Worm (Caenorhabditis elegans): ENCODE results near the gene nhr-102.
"Not testable (repeated sequence)": the region's sequence is repeated elsewhere in the genome, so short reads cannot be mapped to it uniquely, and the experiment has no call there.

Gene nhr-102

ce11 chrV:15858292-15858691 is 17.9 kb downstream of the nhr-102 start, which contains the start of gene srh-148:
Gene srh-148 (minus strand): TSS chrV:15858392.
- TF ChIP-seq unc-120 (tag; optimal IDR thresholded peaks at IDR 0.05; ENCODE audit: poor library complexity, severe bottlenecking) = no peak
- no peak for TF ChIP-seq mab-5 (tag; optimal IDR thresholded peaks at IDR 0.05)
- no peak for TF ChIP-seq hlh-1 (tag; optimal IDR thresholded peaks at IDR 0.05)
- TF ChIP-seq pha-4 (tag; optimal IDR thresholded peaks at IDR 0.05) = no peak
- TF ChIP-seq mep-1 (tag; optimal IDR thresholded peaks at IDR 0.05) = no peak
- TF ChIP-seq M03D4.4 (tag; optimal IDR thresholded peaks at IDR 0.05) = no peak

DNA sequence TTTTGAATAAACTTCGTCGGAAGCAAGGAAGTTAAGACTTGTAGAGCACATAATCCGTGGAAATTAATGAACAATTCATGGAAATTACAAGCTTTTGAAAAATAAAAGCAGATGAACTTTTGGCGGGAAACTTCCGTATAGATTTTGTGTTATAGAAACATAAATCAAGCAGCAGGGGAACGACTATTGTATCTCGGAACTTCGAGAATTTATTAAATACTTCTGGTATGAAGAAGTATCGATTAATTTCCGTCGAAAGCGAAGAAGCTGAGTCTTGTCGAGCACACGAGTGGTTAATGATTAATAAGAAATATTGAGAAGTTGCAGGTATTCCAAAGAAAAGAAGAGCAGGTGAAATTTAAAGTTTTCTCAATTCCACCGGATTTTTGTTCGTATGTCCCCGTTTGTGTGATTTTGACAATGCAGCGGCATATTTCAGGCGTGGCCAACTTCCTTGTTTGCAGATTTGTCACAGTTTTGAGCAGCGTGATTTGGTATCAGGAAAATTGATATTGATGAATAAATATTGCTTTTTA is 25.9 kb downstream of the nhr-102 start, which contains the start of gene srh-147:
Gene srh-147, minus strand, starts transcription at position 51 of the 536 bp plus-strand sequence.
- TF ChIP-seq nhr-76, mab-5, unc-39 (tag; optimal IDR thresholded peaks at IDR 0.05): not testable (repeated sequence)

DNA sequence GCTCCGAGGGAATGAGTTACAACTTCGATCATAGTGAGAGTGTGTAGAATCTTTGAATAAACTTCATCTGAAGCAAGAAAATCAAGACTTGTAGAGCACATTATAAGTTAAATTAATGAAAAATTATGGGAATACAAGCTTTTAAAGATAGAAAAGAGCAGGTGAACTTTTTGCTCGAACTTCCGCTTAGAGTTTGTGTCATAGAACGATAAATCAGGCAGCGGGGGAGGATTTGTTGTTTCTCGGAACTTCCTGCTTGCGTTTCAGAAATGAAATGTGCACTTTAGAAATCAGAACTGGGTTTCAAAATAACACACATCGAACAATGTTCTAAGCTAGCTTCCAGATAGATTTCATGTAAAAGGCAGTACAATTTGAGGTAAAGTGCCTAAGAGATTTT is 35.1 kb downstream of the nhr-102 start, which contains the start of gene srh-149:
Gene srh-149, minus strand, starts transcription at position 101 of the 400 bp plus-strand sequence.
- no peak for TF ChIP-seq elt-1 (tag; optimal IDR thresholded peaks at IDR 0.05; ENCODE audit: borderline replicate concordance, insufficient read depth)

ce11 chrV:15833622-15834021 is 42.6 kb downstream of the nhr-102 start, which contains the start of gene srbc-54:
Gene srbc-54 (minus strand): TSS chrV:15833722.
- TF ChIP-seq sptf-1 (tag; optimal IDR thresholded peaks at IDR 0.05) (no peak), nhr-76 (tag; optimal IDR thresholded peaks at IDR 0.05) (no peak), ceh-39 (tag; optimal IDR thresholded peaks at IDR 0.05) (no peak), nhr-237 (tag; optimal IDR thresholded peaks at IDR 0.05) (no peak), lin-13 (tag; optimal IDR thresholded peaks at IDR 0.05) (no peak), zip-8 (tag; optimal IDR thresholded peaks at IDR 0.05) (no peak), nhr-28 (tag; optimal IDR thresholded peaks at IDR 0.05) (no peak), ceh-83 (GFP tag; optimal IDR thresholded peaks at IDR 0.05) (no peak), unc-39 (tag; optimal IDR thresholded peaks at IDR 0.05) (no peak), pha-4 (tag; optimal IDR thresholded peaks at IDR 0.05) (no peak), elt-1 (tag; optimal IDR thresholded peaks at IDR 0.05; ENCODE audit: borderline replicate concordance, insufficient read depth) (no peak), mab-5 (tag; optimal IDR thresholded peaks at IDR 0.05) (no peak), cnd-1 (tag; optimal IDR thresholded peaks at IDR 0.05) (no peak), unc-120 (tag; optimal IDR thresholded peaks at IDR 0.05; ENCODE audit: poor library complexity, severe bottlenecking) (no peak), drap-1 (GFP tag; optimal IDR thresholded peaks at IDR 0.05) (no peak), lin-32 (GFP tag; optimal IDR thresholded peaks at IDR 0.05) (no peak), ces-1 (GFP tag; optimal IDR thresholded peaks at IDR 0.05) (no peak), hlh-1 (tag; optimal IDR thresholded peaks at IDR 0.05) (no peak), M03D4.4 (tag; optimal IDR thresholded peaks at IDR 0.05) (no peak)

DNA sequence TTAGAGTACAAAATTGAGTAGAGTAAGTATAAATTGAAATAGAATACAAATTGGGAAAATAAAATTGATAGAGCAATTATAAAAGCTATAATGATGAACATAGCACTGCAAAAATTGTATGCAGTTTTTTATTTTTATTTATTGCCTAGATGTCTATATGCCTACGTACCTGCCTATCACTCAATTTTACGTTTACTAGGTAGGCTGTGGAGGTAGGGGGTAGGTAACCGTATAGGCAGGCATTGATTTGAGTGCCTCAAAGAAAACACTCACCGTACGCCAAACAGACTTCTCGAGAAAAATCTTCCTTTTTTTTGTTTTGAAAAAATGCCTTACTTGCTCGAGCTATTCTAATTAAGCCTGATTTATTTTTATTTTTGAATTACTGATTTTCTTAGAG is 44.6 kb downstream of the nhr-102 start, which contains the start of gene srbc-56:
Gene srbc-56, minus strand, starts transcription at position 101 of the 400 bp plus-strand sequence.
- TF ChIP-seq nhr-28 (tag; optimal IDR thresholded peaks at IDR 0.05) (no peak), lin-32 (GFP tag; optimal IDR thresholded peaks at IDR 0.05) (no peak), flh-1 (GFP tag; optimal IDR thresholded peaks at IDR 0.05) (no peak), unc-39 (tag; optimal IDR thresholded peaks at IDR 0.05) (no peak), mab-5 (tag; optimal IDR thresholded peaks at IDR 0.05) (no peak), ceh-39 (tag; optimal IDR thresholded peaks at IDR 0.05) (no peak), pha-4 (tag; optimal IDR thresholded peaks at IDR 0.05) (no peak), mls-2 (tag; optimal IDR thresholded peaks at IDR 0.05) (no peak), unc-62 (GFP tag; optimal IDR thresholded peaks at IDR 0.05) (no peak), tbx-8 (GFP tag; optimal IDR thresholded peaks at IDR 0.05) (no peak)

- no peak for TF ChIP-seq M03D4.4 (tag; optimal IDR thresholded peaks at IDR 0.05)
- TF ChIP-seq sem-2 (GFP tag; optimal IDR thresholded peaks at IDR 0.05) = no peak
- no peak for TF ChIP-seq mab-5 (tag; optimal IDR thresholded peaks at IDR 0.05)
- TF ChIP-seq lsy-2 (tag; optimal IDR thresholded peaks at IDR 0.05) = no peak
These were observed 46.3 kb downstream of the nhr-102 start, which contains the start of gene srbc-55 for ce11 chrV:15829907-15830306. Gene srbc-55 (minus strand): TSS chrV:15830007.

DNA sequence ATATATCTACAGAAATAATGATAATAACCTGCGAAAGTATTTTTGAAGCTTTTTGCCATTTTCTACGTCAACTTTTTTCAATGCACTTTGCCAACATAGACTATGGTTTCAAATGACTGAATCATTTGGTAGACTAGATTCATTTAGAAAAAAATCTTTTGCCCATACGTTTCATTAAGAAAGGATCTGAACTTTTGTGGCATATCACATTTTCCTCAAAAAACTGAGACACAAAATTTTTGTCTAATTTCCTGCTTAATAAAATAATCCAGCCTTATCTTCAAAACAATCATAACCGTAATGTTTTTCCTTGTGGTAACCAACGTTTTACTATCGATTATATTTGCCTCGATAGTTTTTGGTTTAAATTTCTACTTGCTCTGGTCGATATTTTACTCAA is 50.1 kb downstream of the nhr-102 start, which contains the start of gene srbc-51:
Gene srbc-51, plus strand, starts transcription at position 301 of the 400 bp plus-strand sequence.
- TF ChIP-seq blmp-1 (tag; optimal IDR thresholded peaks at IDR 0.05) (no peak), unc-39 (tag; optimal IDR thresholded peaks at IDR 0.05) (no peak), elt-1 (tag; optimal IDR thresholded peaks at IDR 0.05; ENCODE audit: borderline replicate concordance, insufficient read depth) (no peak), flh-1 (GFP tag; optimal IDR thresholded peaks at IDR 0.05) (no peak), ceh-83 (GFP tag; optimal IDR thresholded peaks at IDR 0.05) (no peak), nhr-12 (tag; optimal IDR thresholded peaks at IDR 0.05) (no peak), mls-2 (tag; optimal IDR thresholded peaks at IDR 0.05) (no peak), lin-13 (tag; optimal IDR thresholded peaks at IDR 0.05) (no peak), ztf-11 (tag; optimal IDR thresholded peaks at IDR 0.05) (no peak), elt-3 (tag; optimal IDR thresholded peaks at IDR 0.05) (no peak), sptf-1 (tag; optimal IDR thresholded peaks at IDR 0.05) (no peak), ceh-39 (tag; optimal IDR thresholded peaks at IDR 0.05) (no peak), unc-62 (GFP tag; optimal IDR thresholded peaks at IDR 0.05) (no peak), lin-32 (GFP tag; optimal IDR thresholded peaks at IDR 0.05) (no peak), hlh-1 (tag; optimal IDR thresholded peaks at IDR 0.05) (no peak), mep-1 (tag; optimal IDR thresholded peaks at IDR 0.05) (no peak), snpc-4 (tag; optimal IDR thresholded peaks at IDR 0.05) (no peak), mab-5 (tag; optimal IDR thresholded peaks at IDR 0.05) (no peak), cnd-1 (tag; optimal IDR thresholded peaks at IDR 0.05) (no peak), zip-8 (tag; optimal IDR thresholded peaks at IDR 0.05) (no peak)
